Fruit fly (Drosophila melanogaster): ENCODE results near the gene CG2126.
A peak's percentile ranks its signal among the peaks of the same experiment; 100 is the strongest.

Gene CG2126

dm6 chr3R:31810073-31810530 lies 33.6 kb upstream of the CG2126 start, which contains the start of gene Rift (continued):
- TF ChIP-seq CG4854 (GFP tag; optimal IDR thresholded peaks at IDR 0.05) (no peak), pnt (GFP tag; optimal IDR thresholded peaks at IDR 0.05) (no peak), Ssrp (tag; optimal IDR thresholded peaks at IDR 0.05) (peak; percentile 15), Ets97D (GFP tag; optimal IDR thresholded peaks at IDR 0.05) (no peak), CG6254 (GFP tag; optimal IDR thresholded peaks at IDR 0.05) (no peak), Sox102F (GFP tag; optimal IDR thresholded peaks at IDR 0.05) (peak; percentile 36), yki (optimal IDR thresholded peaks at IDR 0.05) (no peak), da (GFP tag; optimal IDR thresholded peaks at IDR 0.05) (no peak), CG3838 (GFP tag; optimal IDR thresholded peaks at IDR 0.05) (no peak), CG31224 (GFP tag; IDR thresholded peaks at IDR 0.05) (no peak), CG13424 (tag; optimal IDR thresholded peaks at IDR 0.05) (peak; percentile 51), bcd (GFP tag; optimal IDR thresholded peaks at IDR 0.05) (no peak), kah (GFP tag; optimal IDR thresholded peaks at IDR 0.05) (no peak), chm (GFP tag; IDR thresholded peaks at IDR 0.05) (0 out of 2 replicates have a peak, but pooled peaks have one; percentile 52), peb (GFP tag; IDR thresholded peaks at IDR 0.05) (no peak), Hr39 (optimal IDR thresholded peaks at IDR 0.05) (no peak), CG5953 (GFP tag; IDR thresholded peaks at IDR 0.05) (no peak), Mrtf (GFP tag; IDR thresholded peaks at IDR 0.05) (no peak), sug (tag; optimal IDR thresholded peaks at IDR 0.05) (peak; percentile 23), CG17385 (GFP tag; optimal IDR thresholded peaks at IDR 0.05) (peak; percentile 58), CG4707 (GFP tag; optimal IDR thresholded peaks at IDR 0.05) (no peak), so (GFP tag; IDR thresholded peaks at IDR 0.05) (0 out of 3 replicates have a peak, but pooled peaks have one; percentile 36), bowl (GFP tag; IDR thresholded peaks at IDR 0.05) (no peak), Nf-YA (GFP tag; IDR thresholded peaks at IDR 0.05) (no peak), bigmax (GFP tag; optimal IDR thresholded peaks at IDR 0.05) (no peak), CG11247 (GFP tag; IDR thresholded peaks at IDR 0.05) (no peak), CG10147 (GFP tag; optimal IDR thresholded peaks at IDR 0.05) (no peak), CG2712 (tag; optimal IDR thresholded peaks at IDR 0.05) (peak; percentile 65), ara (GFP tag; IDR thresholded peaks at IDR 0.05) (peak; percentile 59), CG16813 (GFP tag; IDR thresholded peaks at IDR 0.05; ENCODE audit: partially characterized antibody) (no peak), cato (GFP tag; optimal IDR thresholded peaks at IDR 0.05; ENCODE audit: borderline replicate concordance) (no peak), Ptx1 (GFP tag; IDR thresholded peaks at IDR 0.05) (peak; percentile 55), sim (GFP tag; IDR thresholded peaks at IDR 0.05) (no peak), CG14667 (GFP tag; IDR thresholded peaks at IDR 0.05) (no peak; the same call in 1 of the 2 replicates), Hand (GFP tag; optimal IDR thresholded peaks at IDR 0.05) (no peak), CG2678 (tag; optimal IDR thresholded peaks at IDR 0.05) (no peak), PHDP (tag; optimal IDR thresholded peaks at IDR 0.05) (no peak), NK7.1 (GFP tag; optimal IDR thresholded peaks at IDR 0.05) (no peak), NC2α (GFP tag; optimal IDR thresholded peaks at IDR 0.05) (no peak), Stat92E (GFP tag; optimal IDR thresholded peaks at IDR 0.05) (no peak), ken (GFP tag; IDR thresholded peaks at IDR 0.05) (no peak), HHEX (GFP tag; optimal IDR thresholded peaks at IDR 0.05) (peak; percentile 49), ci (GFP tag; IDR thresholded peaks at IDR 0.05) (peak; percentile 83; the same call in 2 of the 3 replicates), dysf (GFP tag; IDR thresholded peaks at IDR 0.05) (peak; percentile 46; the same call in 1 of the 3 replicates), Rx (GFP tag; IDR thresholded peaks at IDR 0.05) (no peak), insv (GFP tag; optimal IDR thresholded peaks at IDR 0.05) (no peak), ATbp (GFP tag; optimal IDR thresholded peaks at IDR 0.05) (peak; percentile 18), slp2 (GFP tag; optimal IDR thresholded peaks at IDR 0.05) (no peak), oc (tag; optimal IDR thresholded peaks at IDR 0.05) (no peak), ac (GFP tag; optimal IDR thresholded peaks at IDR 0.05) (no peak), CG2120 (GFP tag; optimal IDR thresholded peaks at IDR 0.05) (peak; percentile 54), mirr (GFP tag; optimal IDR thresholded peaks at IDR 0.05) (peak; percentile 26)

Measured in whole organism, embryonic.